Worm (Caenorhabditis elegans) whole organism, L2 larva: Measurements from ENCODE around the gene cld-9.

ENCODE experiments used
- ama-1 ChIP-seq: fragments of 150-350 bp; optimal IDR thresholded peaks from 2 replicates; lab custom pipeline; 2018; ENCODE audit warnings: inconsistent platforms
- elt-3 ChIP-seq: sonication (generic microtip); optimal IDR thresholded peaks from 2 replicates; lab custom pipeline; 2017; ENCODE audit warnings: missing biosample characterization, missing genetic modification characterization
- lsy-2 ChIP-seq, 2 experiments: fragments of 150-350 bp in 1 of 2; sonication (generic microtip) in 1 of 2; optimal IDR thresholded peaks; 2 replicates each; lab custom pipeline; 2014 to 2017; ENCODE audit warnings: missing biosample characterization in 2 of 2, missing genetic modification characterization in 2 of 2
- mbf-1 ChIP-seq: sonication (generic microtip); optimal IDR thresholded peaks from 2 replicates; lab custom pipeline; 2017; ENCODE audit warnings: missing biosample characterization, missing genetic modification characterization
- nhr-10 ChIP-seq: sonication (generic microtip); optimal IDR thresholded peaks from 2 replicates; lab custom pipeline; 2017; ENCODE audit warnings: missing biosample characterization, missing genetic modification characterization
- nhr-11 ChIP-seq: fragments of 150-350 bp; optimal IDR thresholded peaks from 2 replicates; lab custom pipeline; 2014; ENCODE audit warnings: missing biosample characterization, missing genetic modification characterization
- nhr-12 ChIP-seq: fragments of 150-350 bp; optimal IDR thresholded peaks from 2 replicates; lab custom pipeline; 2014; ENCODE audit warnings: missing biosample characterization, missing genetic modification characterization
- nhr-25 ChIP-seq: fragments of 150-350 bp; sonication (generic microtip); optimal IDR thresholded peaks from 3 replicates; lab custom pipeline; 2014; ENCODE audit warnings: missing biosample characterization, missing genetic modification characterization
- nhr-77 ChIP-seq: fragments of 150-350 bp; optimal IDR thresholded peaks from 2 replicates; lab custom pipeline; 2014; ENCODE audit warnings: missing biosample characterization, missing genetic modification characterization
- skn-1 ChIP-seq: sonication (generic microtip); optimal IDR thresholded peaks from 2 replicates; lab custom pipeline; 2017; ENCODE audit warnings: missing biosample characterization, missing genetic modification characterization
- unc-62 ChIP-seq: fragments of 150-350 bp; optimal IDR thresholded peaks from 2 replicates; lab custom pipeline; 2014; ENCODE audit warnings: missing biosample characterization, missing genetic modification reagents, missing genetic modification characterization
- zag-1 ChIP-seq: fragments of 150-350 bp; optimal IDR thresholded peaks from 2 replicates; lab custom pipeline; 2014; ENCODE audit warnings: missing biosample characterization, missing genetic modification characterization

DNA sequence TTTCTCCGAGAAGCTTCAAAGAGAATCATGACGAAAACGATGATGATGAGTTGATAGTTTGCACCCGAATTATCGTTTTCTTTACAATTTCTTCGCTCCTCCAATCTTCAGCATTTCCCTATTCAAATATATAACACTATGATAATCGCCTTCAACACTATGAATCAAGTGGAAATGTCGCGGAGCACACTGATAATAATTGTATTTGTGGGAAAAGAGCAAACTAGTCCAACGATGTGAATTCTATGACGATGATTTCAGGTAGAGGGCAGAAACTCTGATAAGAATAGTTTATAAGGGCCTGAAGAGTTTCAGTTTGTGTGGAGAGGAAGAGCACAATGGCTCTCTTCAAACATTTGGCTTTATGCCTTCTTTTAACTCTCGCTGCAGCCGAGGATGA, 35.2 kb downstream of the cld-9 start, which contains the start of gene T01D3.6:
- no peak for TF ChIP-seq nhr-10 (tag; lab: Kevin White, UChicago)
- no peak for TF ChIP-seq nhr-12 (tag; lab: Kevin White, UChicago)
- no peak for TF ChIP-seq ama-1 (lab: Kevin White, UChicago)
- no peak for TF ChIP-seq nhr-77
- TF ChIP-seq mbf-1 (tag; lab: Kevin White, UChicago): no peak
- no peak for TF ChIP-seq elt-3
- no peak for TF ChIP-seq nhr-25 (tag; lab: Kevin White, UChicago)
- no peak for TF ChIP-seq lsy-2 (tag; optimal IDR thresholded peaks at IDR 0.05; lab: Kevin White, UChicago)
- TF ChIP-seq skn-1 (tag; lab: Kevin White, UChicago): no peak
- TF ChIP-seq unc-62: no peak
- no peak for TF ChIP-seq nhr-11 (tag; lab: Kevin White, UChicago)
- TF ChIP-seq zag-1 (tag; lab: Kevin White, UChicago): no peak
